Worm (Caenorhabditis elegans): ENCODE measurements around the gene algn-12.

algn-12 gene

ce11 chrV:8012032-8012431 lies 22.9 kb upstream of the algn-12 start, which contains the start of gene rpb-9:
TSS of gene rpb-9 (minus strand) at chrV:8012345.
- no peak for TF ChIP-seq ref-1 (GFP tag; conservative IDR thresholded peaks at IDR 0.05)
- TF ChIP-seq klf-2 (GFP tag; conservative IDR thresholded peaks at IDR 0.05), result no peak
- TF ChIP-seq ztf-23 (GFP tag; IDR thresholded peaks at IDR 0.05), result no peak
- TF ChIP-seq med-1 (GFP tag; optimal IDR thresholded peaks at IDR 0.05; ENCODE audit: insufficient read depth), result no peak

DNA sequence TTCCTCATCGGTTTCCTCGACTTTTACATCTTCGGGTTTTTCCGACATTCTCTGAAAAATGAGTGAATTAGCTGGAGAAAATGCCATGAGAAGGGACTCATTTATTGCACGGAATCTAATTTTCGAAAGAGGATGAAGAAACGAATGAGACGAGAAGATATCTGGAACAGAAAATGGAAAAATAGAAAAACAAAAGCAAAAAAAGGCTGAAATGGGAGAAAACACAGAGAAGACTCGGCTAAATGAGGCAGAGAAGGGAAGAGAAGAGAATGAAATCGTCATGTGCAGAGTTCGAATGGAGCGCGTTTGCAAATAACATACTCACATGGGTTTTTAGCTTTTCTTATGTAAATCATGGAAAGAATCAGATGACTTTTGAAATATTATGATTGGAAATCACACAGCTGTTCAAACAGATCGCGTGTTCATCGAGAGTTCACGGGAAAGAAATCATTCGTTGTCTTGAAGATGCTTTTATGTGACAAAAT lies 21.0 kb upstream of the algn-12 start, which contains the start of gene Y97E10AR.6:
Gene Y97E10AR.6, minus strand, starts transcription at position 51 of the 488 bp plus-strand sequence.
- TF ChIP-seq tab-1 (GFP tag; IDR thresholded peaks at IDR 0.05) (no peak), T22C8.4 (GFP tag; IDR thresholded peaks at IDR 0.05) (no peak), flt-1 (GFP tag; IDR thresholded peaks at IDR 0.05) (no peak), cog-1 (tag; optimal IDR thresholded peaks at IDR 0.05) (no peak)

DNA sequence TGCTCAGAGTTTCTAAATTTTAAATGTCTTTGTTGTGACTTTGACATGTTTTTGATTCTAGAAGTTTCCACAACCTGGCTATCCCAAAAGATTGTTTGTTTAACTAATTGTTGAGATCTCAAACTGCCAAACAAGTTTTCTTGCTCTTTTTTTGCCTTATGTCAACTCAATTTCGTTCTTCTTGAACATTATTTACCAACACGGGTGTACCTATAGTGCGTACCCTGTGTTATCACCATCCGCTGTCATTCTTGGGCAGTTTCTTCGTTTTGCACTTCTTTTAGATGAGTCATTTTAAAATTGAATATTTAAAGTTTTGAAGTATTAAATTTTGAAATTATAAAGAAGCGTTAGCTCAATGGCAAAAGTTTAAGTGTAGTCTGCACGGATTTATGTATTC lies 18.0 kb upstream of the algn-12 start, which contains the start of gene sptl-2:
Gene sptl-2, plus strand, starts transcription at position 280 of the 400 bp plus-strand sequence.
- TF ChIP-seq ztf-29 (GFP tag; IDR thresholded peaks at IDR 0.05), result no peak
- no peak for TF ChIP-seq klf-2 (GFP tag; conservative IDR thresholded peaks at IDR 0.05)
- no peak for TF ChIP-seq cog-1 (tag; optimal IDR thresholded peaks at IDR 0.05)
- TF ChIP-seq ztf-23 (GFP tag; IDR thresholded peaks at IDR 0.05), result no peak
- TF ChIP-seq T22C8.4 (GFP tag; IDR thresholded peaks at IDR 0.05), result no peak

DNA sequence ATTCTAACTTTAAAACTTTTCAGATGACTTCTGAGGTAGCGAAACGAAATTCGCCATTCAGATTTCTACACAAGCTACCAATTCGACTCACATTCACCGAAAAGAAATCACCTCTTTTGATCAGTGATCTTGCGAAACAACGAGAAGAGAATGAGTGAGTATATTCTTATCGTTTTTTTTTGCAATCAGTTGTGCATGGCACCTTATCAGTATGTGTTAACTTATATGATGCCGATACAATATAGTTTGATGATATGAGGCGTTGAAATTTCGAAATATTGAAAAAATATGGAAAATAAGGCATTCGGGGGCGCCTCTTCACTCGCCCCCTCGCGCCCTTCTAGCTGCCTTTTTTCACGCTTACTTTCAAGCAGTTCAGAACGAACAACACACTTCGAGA lies 17.0 kb upstream of the algn-12 start:
- TF ChIP-seq flt-1 (GFP tag; IDR thresholded peaks at IDR 0.05) (no peak), ztf-29 (GFP tag; IDR thresholded peaks at IDR 0.05) (no peak), med-1 (GFP tag; optimal IDR thresholded peaks at IDR 0.05; ENCODE audit: insufficient read depth) (no peak)

ce11 chrV:8018919-8019318 lies 16.0 kb upstream of the algn-12 start:
- TF ChIP-seq ztf-23 (GFP tag; IDR thresholded peaks at IDR 0.05) (no peak), ztf-29 (GFP tag; IDR thresholded peaks at IDR 0.05) (no peak), flt-1 (GFP tag; IDR thresholded peaks at IDR 0.05) (no peak), tab-1 (GFP tag; IDR thresholded peaks at IDR 0.05) (no peak), cog-1 (tag; optimal IDR thresholded peaks at IDR 0.05) (no peak), T22C8.4 (GFP tag; IDR thresholded peaks at IDR 0.05) (no peak), med-1 (GFP tag; optimal IDR thresholded peaks at IDR 0.05; ENCODE audit: insufficient read depth) (no peak), ref-1 (GFP tag; conservative IDR thresholded peaks at IDR 0.05) (no peak), klf-2 (GFP tag; conservative IDR thresholded peaks at IDR 0.05) (no peak)

- TF ChIP-seq T22C8.4 (GFP tag; IDR thresholded peaks at IDR 0.05) (no peak), ztf-29 (GFP tag; IDR thresholded peaks at IDR 0.05) (no peak)
These were observed 15.1 kb upstream of the algn-12 start for ce11 chrV:8019783-8020182.

DNA sequence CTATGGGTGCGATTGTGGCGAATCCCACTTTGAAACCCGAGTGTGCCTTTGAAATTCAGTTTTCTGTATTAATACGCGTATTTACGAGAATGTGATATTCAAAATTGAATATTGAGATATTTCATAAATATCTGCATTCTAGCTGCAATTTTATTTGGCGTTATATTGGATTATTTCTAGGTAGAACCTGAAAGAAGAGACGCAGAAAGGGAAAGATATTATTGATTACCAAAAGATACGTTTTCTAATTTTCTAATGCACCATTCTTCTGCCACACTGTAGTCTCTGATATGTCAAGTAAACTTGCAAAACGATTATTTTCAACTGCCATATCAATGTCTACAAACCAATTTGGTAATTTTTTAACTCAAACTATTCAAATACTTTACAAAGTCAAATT lies 12.9 kb upstream of the algn-12 start, which contains the start of gene ech-3:
Gene ech-3, plus strand, starts transcription at position 178 of the 400 bp plus-strand sequence.
- no peak for TF ChIP-seq med-1 (GFP tag; optimal IDR thresholded peaks at IDR 0.05; ENCODE audit: insufficient read depth)
- no peak for TF ChIP-seq cog-1 (tag; optimal IDR thresholded peaks at IDR 0.05)
- TF ChIP-seq flt-1 (GFP tag; IDR thresholded peaks at IDR 0.05), result no peak
- TF ChIP-seq tab-1 (GFP tag; IDR thresholded peaks at IDR 0.05), result no peak
- TF ChIP-seq T22C8.4 (GFP tag; IDR thresholded peaks at IDR 0.05), result no peak
- TF ChIP-seq ztf-29 (GFP tag; IDR thresholded peaks at IDR 0.05), result no peak
- TF ChIP-seq klf-2 (GFP tag; conservative IDR thresholded peaks at IDR 0.05), result no peak
- TF ChIP-seq ref-1 (GFP tag; conservative IDR thresholded peaks at IDR 0.05), result no peak
- TF ChIP-seq ztf-23 (GFP tag; IDR thresholded peaks at IDR 0.05), result no peak

DNA sequence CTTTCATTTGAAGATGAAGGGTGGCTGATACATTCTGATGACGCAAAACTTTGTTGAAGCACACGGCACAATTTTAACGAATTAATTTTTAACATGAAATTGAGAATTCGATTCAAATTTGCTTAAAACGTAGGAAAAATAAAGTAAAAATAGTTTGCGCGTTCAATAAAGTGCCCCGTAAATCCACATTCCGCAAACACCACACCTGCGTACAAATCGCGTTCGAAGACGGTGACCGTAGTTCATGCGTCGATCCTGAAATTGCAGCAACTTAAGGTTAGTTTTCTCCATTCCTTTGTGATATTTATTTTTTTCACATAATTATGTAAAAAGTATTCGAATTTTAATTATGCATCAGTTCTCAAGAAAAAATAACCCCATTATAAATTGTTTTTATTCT lies 10.2 kb upstream of the algn-12 start, which contains the start of gene F43H9.3:
Gene F43H9.3, minus strand, starts transcription at position 189 of the 400 bp plus-strand sequence.
- TF ChIP-seq T22C8.4 (GFP tag; IDR thresholded peaks at IDR 0.05) (no peak), flt-1 (GFP tag; IDR thresholded peaks at IDR 0.05) (no peak), tab-1 (GFP tag; IDR thresholded peaks at IDR 0.05) (no peak), ztf-29 (GFP tag; IDR thresholded peaks at IDR 0.05) (no peak), ztf-23 (GFP tag; IDR thresholded peaks at IDR 0.05) (no peak), ref-1 (GFP tag; conservative IDR thresholded peaks at IDR 0.05) (no peak), klf-2 (GFP tag; conservative IDR thresholded peaks at IDR 0.05) (no peak), cog-1 (tag; optimal IDR thresholded peaks at IDR 0.05) (no peak), med-1 (GFP tag; optimal IDR thresholded peaks at IDR 0.05; ENCODE audit: insufficient read depth) (no peak)

- TF ChIP-seq flt-1 (GFP tag; IDR thresholded peaks at IDR 0.05) (no peak), med-1 (GFP tag; optimal IDR thresholded peaks at IDR 0.05; ENCODE audit: insufficient read depth) (no peak), T22C8.4 (GFP tag; IDR thresholded peaks at IDR 0.05) (no peak), ref-1 (GFP tag; conservative IDR thresholded peaks at IDR 0.05) (no peak), klf-2 (GFP tag; conservative IDR thresholded peaks at IDR 0.05) (no peak), ztf-29 (GFP tag; IDR thresholded peaks at IDR 0.05) (no peak), tab-1 (GFP tag; IDR thresholded peaks at IDR 0.05) (no peak), ztf-23 (GFP tag; IDR thresholded peaks at IDR 0.05) (no peak)
These were observed 9.7 kb upstream of the algn-12 start for ce11 chrV:8025259-8025658.

DNA sequence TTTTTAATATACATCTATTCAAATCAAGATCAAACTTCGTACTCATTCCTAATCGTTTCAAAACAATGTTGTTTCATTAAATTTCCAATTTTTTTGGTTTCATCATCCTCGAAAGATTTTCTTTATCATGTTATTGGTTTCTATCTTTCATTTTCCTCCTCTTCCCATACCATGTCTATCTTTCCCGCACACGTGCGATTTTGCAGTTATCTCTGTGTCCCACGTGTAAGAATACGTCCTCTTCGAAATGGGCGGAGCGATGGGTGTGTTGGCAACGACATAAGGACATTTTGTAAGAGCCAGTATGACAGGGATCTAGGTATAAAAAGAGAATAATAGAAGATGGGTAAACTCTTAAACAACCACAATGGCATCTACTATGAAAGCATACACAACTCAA lies 8.6 kb upstream of the algn-12 start, which contains the start of gene F43H9.4:
Gene F43H9.4, plus strand, starts transcription at position 366 of the 400 bp plus-strand sequence.
- TF ChIP-seq cog-1 (tag; optimal IDR thresholded peaks at IDR 0.05) (no peak), ztf-29 (GFP tag; IDR thresholded peaks at IDR 0.05) (no peak), T22C8.4 (GFP tag; IDR thresholded peaks at IDR 0.05) (no peak), flt-1 (GFP tag; IDR thresholded peaks at IDR 0.05) (no peak), ztf-23 (GFP tag; IDR thresholded peaks at IDR 0.05) (no peak), ref-1 (GFP tag; conservative IDR thresholded peaks at IDR 0.05) (no peak), med-1 (GFP tag; optimal IDR thresholded peaks at IDR 0.05; ENCODE audit: insufficient read depth) (no peak), klf-2 (GFP tag; conservative IDR thresholded peaks at IDR 0.05) (no peak), tab-1 (GFP tag; IDR thresholded peaks at IDR 0.05) (no peak)

Data from whole organism, midembryonic.